Worm (Caenorhabditis elegans) whole organism, L4/young adult: ENCODE data around the gene pap-1.

Experiments
- W03F9.2 ChIP-seq: fragments of 150-350 bp; optimal IDR thresholded peaks from 2 replicates; lab custom pipeline; 2014; ENCODE audit warnings: missing biosample characterization, missing genetic modification characterization
- dao-5 ChIP-seq: sonication (generic microtip); optimal IDR thresholded peaks from 2 replicates; lab custom pipeline; 2016; ENCODE audit warnings: missing genotype, missing genetic modification characterization, moderate library complexity, missing compliant biosample characterization

ce11 chrV:10491443-10491842 lies 49.7 kb downstream of the pap-1 start, which contains the start of gene aqp-5:
- TF ChIP-seq W03F9.2 (tag; lab: Kevin White, UChicago), result no peak
- no peak for TF ChIP-seq dao-5 (tag; lab: Kevin White, UChicago)
